Fruit fly (Drosophila melanogaster) whole organism, embryonic: ENCODE data around the gene spz3.

Source experiments
- Adf1 ChIP-seq: fragments of 200-800 bp; sonication (Bioruptor generic); IDR thresholded peaks from 2 replicates; pipeline ENCODE4 v1.3.6; 2022; ENCODE audit warnings: missing biosample characterization, missing genetic modification characterization
- Antp ChIP-seq: fragments of 200-800 bp; sonication (Bioruptor generic); optimal IDR thresholded peaks from 3 replicates; lab custom pipeline; 2016; ENCODE audit warnings: missing biosample characterization, missing genetic modification characterization
- Awh ChIP-seq: fragments of 200-800 bp; sonication (Bioruptor generic); IDR thresholded peaks from 2 replicates; pipeline ENCODE4, ENCODE4 v1.3.6; 2022; ENCODE audit warnings: missing biosample characterization, missing genetic modification characterization
- CG10959 ChIP-seq: fragments of 200-800 bp; sonication (Bioruptor generic); IDR thresholded peaks from 2 replicates; pipeline ENCODE4 v1.3.6; 2022; ENCODE audit warnings: missing biosample characterization, missing genetic modification characterization
- CG11723 ChIP-seq: fragments of 200-800 bp; sonication (Bioruptor generic); optimal IDR thresholded peaks from 2 replicates; lab custom pipeline; 2017; ENCODE audit warnings: missing biosample characterization, mild to moderate bottlenecking, missing genetic modification characterization
- CG12219 ChIP-seq: fragments of 200-800 bp; sonication (Bioruptor generic); optimal IDR thresholded peaks from 3 replicates; lab custom pipeline; 2018; ENCODE audit warnings: missing biosample characterization, mild to moderate bottlenecking, missing genetic modification characterization
- CG12391 ChIP-seq: fragments of 200-800 bp; sonication (Bioruptor generic); optimal IDR thresholded peaks from 3 replicates; lab custom pipeline; 2018; ENCODE audit warnings: missing biosample characterization, mild to moderate bottlenecking, missing genetic modification characterization, moderate library complexity
- CG13424 ChIP-seq: fragments of 200-800 bp; sonication (Bioruptor generic); optimal IDR thresholded peaks from 2 replicates; lab custom pipeline; 2019; ENCODE audit warnings: missing biosample characterization, mild to moderate bottlenecking, missing genetic modification characterization, moderate library complexity
- CG14014 ChIP-seq: fragments of 200-800 bp; sonication (Bioruptor generic); IDR thresholded peaks from 2 replicates; pipeline ENCODE4 v1.3.6; 2022; ENCODE audit warnings: missing biosample characterization, missing genetic modification characterization
- CG14050 ChIP-seq: fragments of 200-800 bp; sonication (Bioruptor generic); IDR thresholded peaks from 3 replicates; pipeline ENCODE4 v1.3.6; 2022; ENCODE audit warnings: missing biosample characterization, missing genetic modification characterization
- CG18599 ChIP-seq: fragments of 200-800 bp; sonication (Bioruptor generic); optimal IDR thresholded peaks from 3 replicates; lab custom pipeline; 2017; ENCODE audit warnings: missing biosample characterization, missing genetic modification characterization, mild to moderate bottlenecking, moderate library complexity, missing genetic modification reagents
- CG34422 ChIP-seq: fragments of 200-800 bp; sonication (Bioruptor generic); IDR thresholded peaks from 3 replicates; pipeline ENCODE4 v1.3.6; 2022; ENCODE audit warnings: missing biosample characterization, missing genetic modification characterization
- CG4360 ChIP-seq: fragments of 200-800 bp; sonication (Bioruptor generic); IDR thresholded peaks from 2 replicates; pipeline ENCODE4 v1.3.6; 2022; ENCODE audit warnings: missing biosample characterization, missing genetic modification characterization
- CG4730 ChIP-seq: fragments of 200-800 bp; sonication (Bioruptor generic); IDR thresholded peaks from 2 replicates; pipeline ENCODE4 v1.3.6; 2022; ENCODE audit warnings: missing biosample characterization, missing genetic modification characterization
- CG6654 ChIP-seq: fragments of 200-800 bp; sonication (Bioruptor generic); optimal IDR thresholded peaks from 2 replicates; lab custom pipeline; 2017; ENCODE audit warnings: missing biosample characterization, mild to moderate bottlenecking, missing genetic modification characterization
- CG6813 ChIP-seq: fragments of 200-800 bp; sonication (Bioruptor generic); optimal IDR thresholded peaks from 2 replicates; lab custom pipeline; 2017; ENCODE audit warnings: missing biosample characterization, missing genetic modification characterization, mild to moderate bottlenecking, moderate library complexity, missing genetic modification reagents
- CG7839 ChIP-seq: fragments of 200-800 bp; sonication (Bioruptor generic); optimal IDR thresholded peaks from 3 replicates; lab custom pipeline; 2018; ENCODE audit warnings: missing biosample characterization, mild to moderate bottlenecking, missing genetic modification characterization, moderate library complexity
- CG8281 ChIP-seq: fragments of 200-800 bp; sonication (Bioruptor generic); optimal IDR thresholded peaks from 2 replicates; lab custom pipeline; 2018; ENCODE audit warnings: missing biosample characterization, mild to moderate bottlenecking, missing genetic modification characterization, moderate library complexity
- CG8944 ChIP-seq: fragments of 200-800 bp; sonication (Bioruptor generic); optimal IDR thresholded peaks from 3 replicates; lab custom pipeline; 2016; ENCODE audit warnings: missing biosample characterization, missing genetic modification characterization
- D19B ChIP-seq: fragments of 200-800 bp; sonication (Bioruptor generic); optimal IDR thresholded peaks from 2 replicates; lab custom pipeline; 2017; ENCODE audit warnings: missing biosample characterization, mild to moderate bottlenecking, missing genetic modification characterization
- Dp ChIP-seq: fragments of 200-800 bp; sonication (Bioruptor generic); optimal IDR thresholded peaks from 2 replicates; lab custom pipeline; 2018; ENCODE audit warnings: missing biosample characterization, mild to moderate bottlenecking, missing genetic modification characterization, moderate library complexity
- GATAe ChIP-seq: fragments of 200-800 bp; sonication (Bioruptor generic); conservative IDR thresholded peaks from 2 replicates; pipeline ENCODE4 v1.3.6; 2022; ENCODE audit warnings: missing biosample characterization, missing genetic modification characterization
- Hand ChIP-seq: fragments of 200-800 bp; sonication (Bioruptor generic); optimal IDR thresholded peaks from 2 replicates; lab custom pipeline; 2017; ENCODE audit warnings: mild to moderate bottlenecking, missing biosample characterization, missing genetic modification reagents, missing genetic modification characterization
- Hr51 ChIP-seq, 2 experiments: fragments of 200-800 bp; sonication (Bioruptor generic); optimal IDR thresholded peaks; 2 replicates in 1 of 2; 3 replicates in 1 of 2; lab custom pipeline; 2016 to 2018; ENCODE audit warnings: missing biosample characterization in 2 of 2, missing genetic modification characterization in 2 of 2, mild to moderate bottlenecking in 1 of 2, moderate library complexity in 1 of 2
- Max ChIP-seq: fragments of 200-800 bp; sonication (Bioruptor generic); optimal IDR thresholded peaks from 2 replicates; lab custom pipeline; 2016; ENCODE audit warnings: missing biosample characterization, mild to moderate bottlenecking, missing genetic modification characterization
- Med ChIP-seq: fragments of 200-800 bp; sonication (Bioruptor generic); peaks from one replicate; lab custom pipeline; 2016; ENCODE audit warnings: missing biosample characterization, missing genetic modification characterization, mild to moderate bottlenecking, inconsistent platforms, moderate library complexity
- Mrtf ChIP-seq: fragments of 200-800 bp; sonication (Bioruptor generic); IDR thresholded peaks from 3 replicates; pipeline ENCODE4 v1.3.6; 2022; ENCODE audit warnings: missing biosample characterization, missing genetic modification characterization
- Spps ChIP-seq: fragments of 200-800 bp; sonication (Bioruptor generic); optimal IDR thresholded peaks from 2 replicates; lab custom pipeline; 2018; ENCODE audit warnings: missing biosample characterization, mild to moderate bottlenecking, missing genetic modification characterization
- Ssrp ChIP-seq: fragments of 200-800 bp; sonication (Bioruptor generic); optimal IDR thresholded peaks from 2 replicates; lab custom pipeline; 2018; ENCODE audit warnings: missing biosample characterization, mild to moderate bottlenecking, missing genetic modification characterization, moderate library complexity
- Tbp ChIP-seq: fragments of >200 bp; optimal IDR thresholded peaks from 2 replicates; lab custom pipeline; 2018; ENCODE audit warnings: missing biosample characterization, missing genetic modification characterization
- aop ChIP-seq: fragments of 200-800 bp; sonication (Bioruptor generic); IDR thresholded peaks from 2 replicates; pipeline ENCODE4 v1.3.6; 2022; ENCODE audit warnings: missing biosample characterization, missing genetic modification characterization
- ap ChIP-seq: fragments of 200-800 bp; sonication (Bioruptor generic); IDR thresholded peaks from 2 replicates; pipeline ENCODE4 v1.3.6; 2022; ENCODE audit warnings: missing biosample characterization, missing genetic modification characterization
- ara ChIP-seq: fragments of 200-800 bp; sonication (Bioruptor generic); IDR thresholded peaks from 2 replicates; pipeline ENCODE4 v1.3.6; 2022; ENCODE audit warnings: missing biosample characterization, missing genetic modification characterization
- az2 ChIP-seq: fragments of 200-800 bp; sonication (Bioruptor generic); optimal IDR thresholded peaks from 3 replicates; lab custom pipeline; 2016; ENCODE audit warnings: missing biosample characterization, missing genetic modification characterization
- chn ChIP-seq: fragments of 200-800 bp; sonication (Bioruptor generic); optimal IDR thresholded peaks from 2 replicates; lab custom pipeline; 2016; ENCODE audit warnings: missing biosample characterization, missing genetic modification characterization
- fd64A ChIP-seq: fragments of 200-800 bp; sonication (Bioruptor generic); optimal IDR thresholded peaks from 3 replicates; lab custom pipeline; 2018; ENCODE audit warnings: missing biosample characterization, mild to moderate bottlenecking, missing genetic modification characterization
- grn ChIP-seq: fragments of 200-800 bp; sonication (Bioruptor generic); optimal IDR thresholded peaks from 3 replicates; lab custom pipeline; 2017; ENCODE audit warnings: missing biosample characterization, missing genetic modification characterization
- gt ChIP-seq: fragments of 200-800 bp; sonication (Bioruptor generic); IDR thresholded peaks from 2 replicates; pipeline ENCODE4 v1.3.6; 2022; ENCODE audit warnings: missing biosample characterization, missing genetic modification characterization
- lmd ChIP-seq: fragments of 200-800 bp; sonication (Bioruptor generic); IDR thresholded peaks from 2 replicates; pipeline ENCODE4 v1.3.6; 2022; ENCODE audit warnings: missing biosample characterization, missing genetic modification characterization
- lov ChIP-seq, 2 experiments: fragments of 200-800 bp in 1 of 2; fragments of >200 bp in 1 of 2; sonication (Bioruptor generic) in 1 of 2; IDR thresholded peaks in 1 of 2; optimal IDR thresholded peaks in 1 of 2; 2 replicates in 1 of 2; 3 replicates in 1 of 2; pipeline versions ENCODE4 v1.3.6 to Lab custom; 2017 to 2022; ENCODE audit warnings: missing biosample characterization in 1 of 2, missing genetic modification characterization in 1 of 2
- nau ChIP-seq: fragments of 200-800 bp; sonication (Bioruptor generic); optimal IDR thresholded peaks from 3 replicates; lab custom pipeline; 2017; ENCODE audit warnings: missing biosample characterization, mild to moderate bottlenecking, missing genetic modification characterization, missing genetic modification reagents
- nerfin-2 ChIP-seq: fragments of 200-800 bp; sonication (Bioruptor generic); IDR thresholded peaks from 2 replicates; pipeline ENCODE4 v1.3.6; 2022; ENCODE audit warnings: missing biosample characterization, missing genetic modification characterization; ENCODE audit not compliant: partially characterized antibody
- org-1 ChIP-seq: fragments of 200-800 bp; sonication (Bioruptor generic); optimal IDR thresholded peaks from 2 replicates; lab custom pipeline; 2017; ENCODE audit warnings: missing biosample characterization, missing genetic modification characterization
- pb ChIP-seq: fragments of 200-800 bp; sonication (Bioruptor generic); optimal IDR thresholded peaks from 3 replicates; lab custom pipeline; 2016; ENCODE audit warnings: missing biosample characterization, missing genetic modification characterization
- psq ChIP-seq: fragments of 200-800 bp; sonication (Bioruptor generic); optimal IDR thresholded peaks from 2 replicates; lab custom pipeline; 2017; ENCODE audit warnings: missing biosample characterization, missing genetic modification characterization
- row ChIP-seq: fragments of 200-800 bp; sonication (Bioruptor generic); IDR thresholded peaks from 3 replicates; pipeline ENCODE4 v1.3.6; 2022; ENCODE audit warnings: missing biosample characterization, missing genetic modification characterization
- tio ChIP-seq: fragments of 200-800 bp; sonication (Bioruptor generic); optimal IDR thresholded peaks from 2 replicates; lab custom pipeline; 2017; ENCODE audit warnings: missing biosample characterization, missing genetic modification characterization, inconsistent platforms
- tll ChIP-seq, 2 experiments: fragments of 200-800 bp in 1 of 2; fragments of >200 bp in 1 of 2; sonication (Bioruptor generic) in 1 of 2; optimal IDR thresholded peaks; 2 replicates each; lab custom pipeline; 2017 to 2019; ENCODE audit warnings: missing biosample characterization in 2 of 2, missing genetic modification characterization in 2 of 2, mild to moderate bottlenecking in 1 of 2, moderate library complexity in 1 of 2
- unpg ChIP-seq: fragments of 200-800 bp; sonication (Bioruptor generic); optimal IDR thresholded peaks from 3 replicates; lab custom pipeline; 2018; ENCODE audit warnings: missing biosample characterization, mild to moderate bottlenecking, missing genetic modification characterization, moderate library complexity
- zen ChIP-seq: fragments of 200-800 bp; sonication (Bioruptor generic); optimal IDR thresholded peaks from 3 replicates; lab custom pipeline; 2018; ENCODE audit warnings: missing biosample characterization, mild to moderate bottlenecking, missing genetic modification characterization, moderate library complexity

Gene spz3

DNA sequence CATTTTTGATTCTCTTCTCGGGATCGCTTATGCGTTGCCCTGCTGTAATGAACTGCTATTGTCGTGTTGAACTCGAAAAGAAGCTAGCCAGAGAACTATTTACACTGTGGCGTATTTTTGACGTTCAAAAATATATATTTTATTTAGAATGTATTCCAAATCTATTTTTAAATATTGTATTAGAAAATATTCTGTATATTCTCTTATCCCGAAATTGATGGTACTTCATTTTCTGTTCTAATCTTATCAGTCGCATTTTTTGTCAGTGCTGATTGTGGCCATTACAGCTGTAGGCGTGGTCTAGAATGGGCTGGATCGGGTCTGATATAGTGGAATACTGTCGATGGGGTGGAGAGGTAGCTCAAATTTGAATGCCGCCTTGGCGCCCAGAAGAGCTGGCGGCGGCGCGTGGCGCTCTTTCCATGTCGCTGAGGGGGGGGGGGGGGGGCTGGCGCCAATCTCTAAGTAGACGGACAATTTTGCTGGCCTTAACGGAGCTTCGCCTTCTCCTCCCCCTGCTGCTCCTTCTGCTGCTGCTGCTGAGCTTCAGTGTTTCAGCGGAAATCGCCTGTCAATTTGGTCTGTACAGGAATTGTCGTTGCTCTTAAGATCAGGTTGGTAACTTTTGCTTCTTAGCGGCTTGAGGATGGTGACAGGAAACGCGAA, 44.4 kb upstream of the spz3 start (continued):
- TF ChIP-seq tll (GFP tag; optimal IDR thresholded peaks at IDR 0.05; lab: Kevin White, UChicago) (no peak), chn (GFP tag; lab: Kevin White, UChicago) (no peak), CG6654 (GFP tag; lab: Kevin White, UChicago) (no peak), CG11723 (GFP tag; lab: Kevin White, UChicago) (no peak), Hr51 (GFP tag; optimal IDR thresholded peaks at IDR 0.05; lab: Kevin White, UChicago) (peak in 1 of 2 experiments; percentile 20), CG34422 (GFP tag; lab: Robert Waterston, UW) (no peak), CG12391 (peak; percentile 6), gt (GFP tag; lab: Robert Waterston, UW) (no peak), CG8944 (GFP tag; lab: Kevin White, UChicago) (no peak), Awh (GFP tag; lab: Robert Waterston, UW) (no peak), ara (GFP tag; lab: Robert Waterston, UW) (no peak), Adf1 (GFP tag; lab: Robert Waterston, UW) (no peak), Spps (tag; lab: Kevin White, UChicago) (no peak), CG4360 (GFP tag; lab: Robert Waterston, UW) (no peak), CG18599 (no peak), Ssrp (tag; lab: Kevin White, UChicago) (no peak), D19B (GFP tag; lab: Kevin White, UChicago) (no peak), Med (GFP tag; lab: Kevin White, UChicago) (no peak), lov (optimal IDR thresholded peaks at IDR 0.05; lab: Kevin White, UChicago) (no peak), lov (GFP tag; IDR thresholded peaks at IDR 0.05; lab: Robert Waterston, UW) (no peak), CG13424 (tag; lab: Kevin White, UChicago) (peak; percentile 17), CG14014 (0 out of 2 replicates have a peak, but pooled peaks have one; percentile 9), CG6813 (no peak), fd64A (no peak), zen (tag; lab: Kevin White, UChicago) (no peak), aop (GFP tag; lab: Robert Waterston, UW) (no peak), psq (GFP tag; lab: Kevin White, UChicago) (no peak), Max (GFP tag; lab: Kevin White, UChicago) (no peak), Tbp (GFP tag; lab: Kevin White, UChicago) (no peak), Mrtf (GFP tag; lab: Robert Waterston, UW) (no peak), Antp (no peak), CG8281 (tag; lab: Kevin White, UChicago) (no peak), org-1 (GFP tag; lab: Kevin White, UChicago) (no peak), CG12219 (GFP tag; lab: Kevin White, UChicago) (no peak), grn (GFP tag; lab: Kevin White, UChicago) (no peak), az2 (GFP tag; lab: Kevin White, UChicago) (no peak), tio (GFP tag; lab: Kevin White, UChicago) (no peak), Dp (GFP tag; lab: Kevin White, UChicago) (no peak), unpg (peak; percentile 30), CG14050 (no peak), nerfin-2 (GFP tag; lab: Robert Waterston, UW) (no peak), pb (no peak), Hand (no peak), CG4730 (no peak), CG7839 (tag; lab: Kevin White, UChicago) (peak; percentile 8), nau (GFP tag; lab: Kevin White, UChicago) (no peak), CG10959 (GFP tag; lab: Robert Waterston, UW) (no peak), lmd (GFP tag; lab: Robert Waterston, UW) (no peak), GATAe (no peak), ap (no peak), row (peak; percentile 59)
